Worm (Caenorhabditis elegans): ENCODE data around the gene srw-44.

srw-44 gene

ce11 chrV:16679981-16680380 lies at the start of gene srw-44:
Gene srw-44 (plus strand): TSS chrV:16680281.
- no peak for TF ChIP-seq mab-5 (tag; optimal IDR thresholded peaks at IDR 0.05)
- no peak for TF ChIP-seq snpc-4 (tag; optimal IDR thresholded peaks at IDR 0.05)
- TF ChIP-seq ceh-43 (GFP tag; optimal IDR thresholded peaks at IDR 0.05), result no peak
- no peak for TF ChIP-seq elt-3 (tag; optimal IDR thresholded peaks at IDR 0.05)
- no peak for TF ChIP-seq elt-1 (tag; optimal IDR thresholded peaks at IDR 0.05; ENCODE audit: borderline replicate concordance, insufficient read depth)
- TF ChIP-seq bed-3 (GFP tag; optimal IDR thresholded peaks at IDR 0.05), result no peak
- no peak for TF ChIP-seq drap-1 (GFP tag; optimal IDR thresholded peaks at IDR 0.05)
- TF ChIP-seq nhr-2 (tag; optimal IDR thresholded peaks at IDR 0.05), result no peak

ce11 chrV:16635911-16636310 lies 44.2 kb upstream of the srw-44 start, which contains the start of gene mltn-11:
Gene mltn-11 (plus strand): TSS chrV:16636186.
- TF ChIP-seq zip-8 (tag; optimal IDR thresholded peaks at IDR 0.05) (no peak), mls-2 (tag; optimal IDR thresholded peaks at IDR 0.05) (no peak), unc-120 (tag; optimal IDR thresholded peaks at IDR 0.05; ENCODE audit: poor library complexity, severe bottlenecking) (no peak), unc-62 (GFP tag; optimal IDR thresholded peaks at IDR 0.05) (no peak), nhr-237 (tag; optimal IDR thresholded peaks at IDR 0.05) (no peak), hlh-1 (tag; optimal IDR thresholded peaks at IDR 0.05) (no peak), lin-32 (GFP tag; optimal IDR thresholded peaks at IDR 0.05) (no peak), M03D4.4 (tag; optimal IDR thresholded peaks at IDR 0.05) (no peak), tbx-8 (GFP tag; optimal IDR thresholded peaks at IDR 0.05) (no peak), ces-1 (GFP tag; optimal IDR thresholded peaks at IDR 0.05) (no peak)

ce11 chrV:16638204-16638603 lies 41.9 kb upstream of the srw-44 start, which contains the start of gene srw-76:
Gene srw-76 (minus strand): TSS chrV:16638304.
- no peak for TF ChIP-seq elt-1 (tag; optimal IDR thresholded peaks at IDR 0.05; ENCODE audit: borderline replicate concordance, insufficient read depth)
- no peak for TF ChIP-seq zip-8 (tag; optimal IDR thresholded peaks at IDR 0.05)
- no peak for TF ChIP-seq lin-32 (GFP tag; optimal IDR thresholded peaks at IDR 0.05)
- no peak for TF ChIP-seq sem-2 (GFP tag; optimal IDR thresholded peaks at IDR 0.05)
- TF ChIP-seq mls-2 (tag; optimal IDR thresholded peaks at IDR 0.05), result no peak
- no peak for TF ChIP-seq pha-4 (tag; optimal IDR thresholded peaks at IDR 0.05)
- no peak for TF ChIP-seq unc-39 (tag; optimal IDR thresholded peaks at IDR 0.05)
- TF ChIP-seq snpc-4 (tag; optimal IDR thresholded peaks at IDR 0.05), result no peak
- TF ChIP-seq ces-1 (GFP tag; optimal IDR thresholded peaks at IDR 0.05), result no peak

ce11 chrV:16640366-16640765 lies 39.7 kb upstream of the srw-44 start:
- no peak for TF ChIP-seq mls-2 (tag; optimal IDR thresholded peaks at IDR 0.05)
- TF ChIP-seq bed-3 (GFP tag; optimal IDR thresholded peaks at IDR 0.05), result no peak
- TF ChIP-seq ceh-43 (GFP tag; optimal IDR thresholded peaks at IDR 0.05), result no peak
- TF ChIP-seq unc-39 (tag; optimal IDR thresholded peaks at IDR 0.05), result no peak
- no peak for TF ChIP-seq flh-1 (GFP tag; optimal IDR thresholded peaks at IDR 0.05)
- TF ChIP-seq sem-2 (GFP tag; optimal IDR thresholded peaks at IDR 0.05), result no peak
- no peak for TF ChIP-seq cnd-1 (tag; optimal IDR thresholded peaks at IDR 0.05)
- no peak for TF ChIP-seq nhr-28 (tag; optimal IDR thresholded peaks at IDR 0.05)
- no peak for TF ChIP-seq zip-8 (tag; optimal IDR thresholded peaks at IDR 0.05)
- no peak for TF ChIP-seq pha-4 (tag; optimal IDR thresholded peaks at IDR 0.05)
- TF ChIP-seq drap-1 (GFP tag; optimal IDR thresholded peaks at IDR 0.05), result no peak
- no peak for TF ChIP-seq snpc-4 (tag; optimal IDR thresholded peaks at IDR 0.05)
- TF ChIP-seq nhr-237 (tag; optimal IDR thresholded peaks at IDR 0.05), result no peak
- TF ChIP-seq sptf-1 (tag; optimal IDR thresholded peaks at IDR 0.05), result no peak
- TF ChIP-seq lsy-2 (tag; optimal IDR thresholded peaks at IDR 0.05), result no peak

- TF ChIP-seq mls-2 (tag; optimal IDR thresholded peaks at IDR 0.05) (no peak), unc-39 (tag; optimal IDR thresholded peaks at IDR 0.05) (no peak), lin-13 (tag; optimal IDR thresholded peaks at IDR 0.05) (no peak), ham-2 (GFP tag; optimal IDR thresholded peaks at IDR 0.05) (no peak), elt-1 (tag; optimal IDR thresholded peaks at IDR 0.05; ENCODE audit: borderline replicate concordance, insufficient read depth) (no peak), elt-3 (tag; optimal IDR thresholded peaks at IDR 0.05) (no peak)
These were observed 36.5 kb upstream of the srw-44 start, which contains the start of gene srw-77 for ce11 chrV:16643558-16643957. Gene srw-77 (minus strand): TSS chrV:16643658.

Measured in whole organism, mixed stage, embryonic.